Fruit fly (Drosophila melanogaster): ENCODE results near the gene pigeon.

Gene pigeon

DNA sequence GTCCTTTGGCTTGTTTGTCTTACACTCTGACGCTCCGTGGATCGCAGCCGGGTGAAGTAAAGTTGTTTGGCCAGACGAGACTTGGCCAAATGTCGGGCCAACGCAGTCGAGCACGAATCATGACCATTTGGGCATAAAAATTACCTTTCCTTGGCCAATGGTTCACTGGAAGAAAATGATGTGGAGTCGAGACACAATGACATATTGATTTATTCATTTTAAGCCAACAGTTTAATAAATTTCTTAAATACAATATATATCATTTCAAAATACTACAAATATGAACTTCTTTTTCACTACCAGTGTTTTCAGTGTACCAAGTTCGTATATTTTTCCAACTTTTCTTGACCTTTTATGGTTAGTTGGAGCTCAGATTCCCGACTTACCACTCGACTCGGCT, 16.0 kb downstream of the pigeon start (continued):
- no peak for TF ChIP-seq stwl (tag; optimal IDR thresholded peaks at IDR 0.05)
- TF ChIP-seq pzg (GFP tag; optimal IDR thresholded peaks at IDR 0.05): no peak
- TF ChIP-seq HLH3B (GFP tag; IDR thresholded peaks at IDR 0.05): no peak
- TF ChIP-seq CG5953 (GFP tag; IDR thresholded peaks at IDR 0.05): no peak
- no peak for TF ChIP-seq CG4360 (GFP tag; IDR thresholded peaks at IDR 0.05)
- TF ChIP-seq CG11560 (tag; IDR thresholded peaks at IDR 0.05): no peak
- TF ChIP-seq aop (GFP tag; IDR thresholded peaks at IDR 0.05): no peak
- no peak for TF ChIP-seq Dad (GFP tag; optimal IDR thresholded peaks at IDR 0.05)
- TF ChIP-seq CG10543 (GFP tag; optimal IDR thresholded peaks at IDR 0.05): no peak
- TF ChIP-seq mld (GFP tag; IDR thresholded peaks at IDR 0.05; ENCODE audit: partially characterized antibody): no peak
- TF ChIP-seq vvl (GFP tag; IDR thresholded peaks at IDR 0.05): no peak
- no peak for TF ChIP-seq CG2199 (GFP tag; IDR thresholded peaks at IDR 0.05)
- TF ChIP-seq hkb (optimal IDR thresholded peaks at IDR 0.05): no peak
- TF ChIP-seq hkb (GFP tag; IDR thresholded peaks at IDR 0.05): peak; percentile 42; the same call in 1 of the 2 replicates
- TF ChIP-seq sr (GFP tag; IDR thresholded peaks at IDR 0.05): no peak
- TF ChIP-seq ERR (GFP tag; optimal IDR thresholded peaks at IDR 0.05): no peak
- TF ChIP-seq ro (GFP tag; IDR thresholded peaks at IDR 0.05): no peak
- no peak for TF ChIP-seq NfI (GFP tag; optimal IDR thresholded peaks at IDR 0.05)
- TF ChIP-seq Gug (GFP tag; IDR thresholded peaks at IDR 0.05): no peak
- no peak for TF ChIP-seq cas (GFP tag; IDR thresholded peaks at IDR 0.05)
- TF ChIP-seq CG12942 (GFP tag; optimal IDR thresholded peaks at IDR 0.05): no peak
- TF ChIP-seq Hmx (GFP tag; optimal IDR thresholded peaks at IDR 0.05): no peak
- TF ChIP-seq CG34224 (GFP tag; IDR thresholded peaks at IDR 0.05; ENCODE audit: partially characterized antibody): no peak
- no peak for TF ChIP-seq CG1832 (GFP tag; optimal IDR thresholded peaks at IDR 0.05)
- no peak for TF ChIP-seq pnt (GFP tag; optimal IDR thresholded peaks at IDR 0.05)
- no peak for TF ChIP-seq Elba2 (GFP tag; optimal IDR thresholded peaks at IDR 0.05)
- TF ChIP-seq CG10979 (tag; optimal IDR thresholded peaks at IDR 0.05): peak; percentile 10
- no peak for TF ChIP-seq CG9817 (tag; optimal IDR thresholded peaks at IDR 0.05)
- TF ChIP-seq CG33213 (GFP tag; optimal IDR thresholded peaks at IDR 0.05): no peak
- no peak for TF ChIP-seq Pdp1 (GFP tag; optimal IDR thresholded peaks at IDR 0.05)
- no peak for TF ChIP-seq Bteb2 (GFP tag; optimal IDR thresholded peaks at IDR 0.05)
- no peak for TF ChIP-seq CG1603 (tag; optimal IDR thresholded peaks at IDR 0.05)
- TF ChIP-seq ato (GFP tag; IDR thresholded peaks at IDR 0.05; ENCODE audit: partially characterized antibody): no peak
- TF ChIP-seq ac (GFP tag; optimal IDR thresholded peaks at IDR 0.05): no peak
- no peak for TF ChIP-seq org-1 (GFP tag; optimal IDR thresholded peaks at IDR 0.05)
- TF ChIP-seq CG43689 (GFP tag; IDR thresholded peaks at IDR 0.05): no peak
- TF ChIP-seq gfzf (GFP tag; optimal IDR thresholded peaks at IDR 0.05): no peak
- TF ChIP-seq CG4404 (GFP tag; IDR thresholded peaks at IDR 0.05): no peak
- no peak for TF ChIP-seq lola (GFP tag; optimal IDR thresholded peaks at IDR 0.05)
- no peak for TF ChIP-seq Nf-YB (GFP tag; optimal IDR thresholded peaks at IDR 0.05)
- TF ChIP-seq ap (GFP tag; IDR thresholded peaks at IDR 0.05): 0 out of 2 replicates have a peak, but pooled peaks have one; percentile 17
- no peak for TF ChIP-seq CG3281 (GFP tag; optimal IDR thresholded peaks at IDR 0.05)
- TF ChIP-seq CG14441 (GFP tag; IDR thresholded peaks at IDR 0.05): no peak
- no peak for TF ChIP-seq ttk (GFP tag; IDR thresholded peaks at IDR 0.05)
- TF ChIP-seq CG14014 (GFP tag; IDR thresholded peaks at IDR 0.05): no peak
- TF ChIP-seq phol (tag; optimal IDR thresholded peaks at IDR 0.05): peak; percentile 4
- TF ChIP-seq tap (tag; optimal IDR thresholded peaks at IDR 0.05): no peak
- TF ChIP-seq CG4328 (GFP tag; optimal IDR thresholded peaks at IDR 0.05): no peak
- no peak for TF ChIP-seq Oli (tag; optimal IDR thresholded peaks at IDR 0.05)
- TF ChIP-seq dmrt99B (tag; optimal IDR thresholded peaks at IDR 0.05): peak; percentile 9
- TF ChIP-seq jing (GFP tag; optimal IDR thresholded peaks at IDR 0.05): no peak
- TF ChIP-seq Drgx (GFP tag; IDR thresholded peaks at IDR 0.05): peak; percentile 67
